Worm (Caenorhabditis elegans): Measurements from ENCODE around the gene ZK938.11.

ce11 chrII:9833855-9834254 is 6.4 kb downstream of the ZK938.11 start, which contains the start of gene ZK938.3:
- TF ChIP-seq nhr-12 (tag; optimal IDR thresholded peaks at IDR 0.05) (no peak), nhr-76 (tag; optimal IDR thresholded peaks at IDR 0.05) (no peak), sptf-1 (tag; optimal IDR thresholded peaks at IDR 0.05) (no peak), ztf-11 (tag; optimal IDR thresholded peaks at IDR 0.05) (no peak)

All from whole organism, mixed stage, embryonic.